Fruit fly (Drosophila melanogaster): ENCODE results near the gene CG4271.

dm6 chr2L:2239284-2239683, 45.7 kb upstream of the CG4271 start, which contains the start of gene Tengl2:
- no peak for TF ChIP-seq CTCF (optimal IDR thresholded peaks at IDR 0.05)
- TF ChIP-seq CG8478 (optimal IDR thresholded peaks at IDR 0.05), result no peak

Measured in S2 (cell line).